Fruit fly (Drosophila melanogaster): Measurements from ENCODE around the gene PhKgamma.

DNA sequence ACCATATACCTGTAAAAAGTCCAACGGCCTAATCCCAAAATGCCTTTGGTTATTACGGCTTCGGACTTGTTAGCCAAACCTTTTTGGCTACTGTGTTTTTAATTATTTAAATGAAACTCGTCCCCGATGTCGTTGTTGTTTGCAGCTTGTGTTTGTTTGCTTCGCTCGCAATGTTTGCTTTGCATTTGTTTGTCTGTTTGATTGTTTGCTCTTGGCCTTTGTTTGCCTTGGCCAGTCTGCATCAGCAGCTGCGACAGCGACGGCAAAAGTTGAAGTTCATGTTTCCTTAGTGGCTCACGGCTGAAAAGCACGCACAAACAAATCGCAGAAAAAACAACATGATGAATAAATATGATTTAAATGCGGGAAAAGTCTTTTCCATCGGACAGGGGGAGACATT, 34.5 kb upstream of the PhKgamma start:
- TF ChIP-seq CG12768 (GFP tag; optimal IDR thresholded peaks at IDR 0.05): no peak
- TF ChIP-seq Crg-1 (GFP tag; optimal IDR thresholded peaks at IDR 0.05): no peak
- no peak for TF ChIP-seq tj (GFP tag; optimal IDR thresholded peaks at IDR 0.05)
- no peak for TF ChIP-seq CG5204 (GFP tag; optimal IDR thresholded peaks at IDR 0.05)
- no peak for TF ChIP-seq CG11617 (GFP tag; optimal IDR thresholded peaks at IDR 0.05)
- no peak for TF ChIP-seq kay (GFP tag; ENCODE audit: borderline replicate concordance)
- no peak for TF ChIP-seq CG14711 (tag; optimal IDR thresholded peaks at IDR 0.05)

Measured in whole organism, adult.